Worm (Caenorhabditis elegans) whole organism, late embryonic: ENCODE results near the gene B0554.1.

Source experiments
- F13H6.1 ChIP-seq: sonication (generic microtip); optimal IDR thresholded peaks from 2 replicates; lab custom pipeline; 2016; ENCODE audit warnings: missing genetic modification characterization, missing compliant biosample characterization
- Y22D7AL.16 ChIP-seq: sonication (generic microtip); optimal IDR thresholded peaks from 2 replicates; lab custom pipeline; 2016; ENCODE audit warnings: missing genetic modification characterization, missing compliant biosample characterization
- ama-1 ChIP-seq: fragments of 150-350 bp; optimal IDR thresholded peaks from 2 replicates; lab custom pipeline; 2014
- ceh-18 ChIP-seq: sonication (generic microtip); optimal IDR thresholded peaks from 2 replicates; lab custom pipeline; 2016; ENCODE audit warnings: missing genetic modification characterization, missing compliant biosample characterization
- ceh-9 ChIP-seq: sonication (generic microtip); optimal IDR thresholded peaks from 2 replicates; lab custom pipeline; 2016; ENCODE audit warnings: mild to moderate bottlenecking, missing genetic modification characterization, inconsistent platforms, missing compliant biosample characterization
- dve-1 ChIP-seq: sonication (generic microtip); optimal IDR thresholded peaks from 2 replicates; lab custom pipeline; 2017; ENCODE audit warnings: antibody characterized with exemption, mild to moderate bottlenecking, missing genetic modification characterization, missing compliant biosample characterization
- hlh-15 ChIP-seq: sonication (generic microtip); optimal IDR thresholded peaks from 2 replicates; lab custom pipeline; 2016; ENCODE audit warnings: missing genetic modification characterization, missing compliant biosample characterization
- hlh-30 ChIP-seq: sonication (generic microtip); optimal IDR thresholded peaks from 2 replicates; lab custom pipeline; 2017; ENCODE audit warnings: antibody characterized with exemption, missing genetic modification characterization, missing compliant biosample characterization; ENCODE audit not compliant: insufficient read depth
- nhr-11 ChIP-seq: fragments of 150-350 bp; optimal IDR thresholded peaks from 2 replicates; lab custom pipeline; 2014; ENCODE audit warnings: missing biosample characterization, missing genetic modification characterization
- pros-1 ChIP-seq: fragments of 150-350 bp; optimal IDR thresholded peaks from 2 replicates; lab custom pipeline; 2014; ENCODE audit warnings: missing biosample characterization, missing genetic modification reagents, missing genetic modification characterization
- unc-42 ChIP-seq: sonication (generic microtip); optimal IDR thresholded peaks from 2 replicates; lab custom pipeline; 2016; ENCODE audit warnings: missing genotype, missing genetic modification characterization, missing compliant biosample characterization

ce11 chrV:428844-429243, 9.3 kb upstream of the B0554.1 start, which contains the start of gene B0554.4:
- TF ChIP-seq ama-1 (lab: Kevin White, UChicago) (no peak), unc-42 (no peak), Y22D7AL.16 (no peak), F13H6.1 (tag; lab: Kevin White, UChicago) (no peak), ceh-18 (tag; lab: Kevin White, UChicago) (no peak), hlh-15 (tag; lab: Kevin White, UChicago) (no peak), dve-1 (tag; lab: Kevin White, UChicago) (no peak), ceh-9 (tag; lab: Kevin White, UChicago) (no peak), pros-1 (tag; lab: Kevin White, UChicago) (no peak), hlh-30 (no peak), nhr-11 (tag; lab: Kevin White, UChicago) (no peak)
